Fruit fly (Drosophila melanogaster) whole organism, embryonic: ENCODE measurements around the gene bumpel.

Experiments
- Antp ChIP-seq: fragments of 200-800 bp; sonication (Bioruptor generic); optimal IDR thresholded peaks from 3 replicates; lab custom pipeline; 2016; ENCODE audit warnings: missing biosample characterization, missing genetic modification characterization
- Blimp-1 ChIP-seq: fragments of 200-800 bp; sonication (Bioruptor generic); optimal IDR thresholded peaks from 3 replicates; lab custom pipeline; 2018; ENCODE audit warnings: missing biosample characterization, missing genetic modification characterization, mild to moderate bottlenecking, moderate library complexity, missing genetic modification reagents
- CG1024 ChIP-seq: fragments of 200-800 bp; sonication (Bioruptor generic); IDR thresholded peaks from 2 replicates; pipeline ENCODE4 v1.3.6; 2022; ENCODE audit warnings: missing biosample characterization, missing genetic modification characterization
- CG10321 ChIP-seq: fragments of 200-800 bp; sonication (Bioruptor generic); IDR thresholded peaks from 2 replicates; pipeline ENCODE4 v1.3.6; 2022; ENCODE audit warnings: missing biosample characterization, missing genetic modification characterization
- CG11398 ChIP-seq: fragments of 200-800 bp; sonication (Bioruptor generic); optimal IDR thresholded peaks from 2 replicates; lab custom pipeline; 2016; ENCODE audit warnings: missing biosample characterization, missing genetic modification characterization
- CG13296 ChIP-seq: fragments of 200-800 bp; sonication (Bioruptor generic); optimal IDR thresholded peaks from 3 replicates; lab custom pipeline; 2018; ENCODE audit warnings: missing biosample characterization, mild to moderate bottlenecking, missing genetic modification characterization
- CG14710 ChIP-seq: fragments of 200-800 bp; sonication (Bioruptor generic); optimal IDR thresholded peaks from 3 replicates; lab custom pipeline; 2019; ENCODE audit warnings: missing biosample characterization, mild to moderate bottlenecking, missing genetic modification characterization, moderate library complexity
- CG18011 ChIP-seq: fragments of 200-800 bp; sonication (Bioruptor generic); optimal IDR thresholded peaks from 2 replicates; lab custom pipeline; 2017; ENCODE audit warnings: missing biosample characterization, missing genetic modification characterization, mild to moderate bottlenecking, moderate library complexity, missing genotype
- CG2199 ChIP-seq: fragments of 200-800 bp; sonication (Bioruptor generic); IDR thresholded peaks from 3 replicates; pipeline ENCODE4 v1.3.6; 2022; ENCODE audit warnings: missing biosample characterization, missing genetic modification characterization
- CG2889 ChIP-seq: fragments of 200-800 bp; sonication (Bioruptor generic); IDR thresholded peaks from 3 replicates; pipeline ENCODE4 v1.3.6; 2022; ENCODE audit warnings: missing biosample characterization, missing genetic modification characterization
- CG3163 ChIP-seq: fragments of 200-800 bp; sonication (Bioruptor generic); optimal IDR thresholded peaks from 3 replicates; lab custom pipeline; 2016; ENCODE audit warnings: missing biosample characterization, missing genetic modification characterization
- CG33557 ChIP-seq: fragments of 200-800 bp; sonication (Bioruptor generic); optimal IDR thresholded peaks from 2 replicates; lab custom pipeline; 2019; ENCODE audit warnings: missing biosample characterization, mild to moderate bottlenecking, missing genetic modification characterization, moderate library complexity
- CG3995 ChIP-seq: fragments of 200-800 bp; sonication (Bioruptor generic); optimal IDR thresholded peaks from 3 replicates; lab custom pipeline; 2016; ENCODE audit warnings: missing biosample characterization, missing genetic modification characterization
- CG6175 ChIP-seq: fragments of 200-800 bp; sonication (Bioruptor generic); IDR thresholded peaks from 3 replicates; pipeline ENCODE4 v1.3.6; 2022; ENCODE audit warnings: missing biosample characterization, missing genetic modification characterization
- CG7963 ChIP-seq: fragments of 200-800 bp; sonication (Bioruptor generic); IDR thresholded peaks from 3 replicates; pipeline ENCODE4 v1.3.6; 2022; ENCODE audit warnings: missing biosample characterization, missing genetic modification characterization; ENCODE audit not compliant: partially characterized antibody
- Camta ChIP-seq: fragments of 200-800 bp; sonication (Bioruptor generic); optimal IDR thresholded peaks from 2 replicates; lab custom pipeline; 2016; ENCODE audit warnings: missing biosample characterization, missing genetic modification characterization
- CoRest ChIP-seq: fragments of 200-800 bp; sonication (Bioruptor generic); optimal IDR thresholded peaks from 3 replicates; lab custom pipeline; 2018; ENCODE audit warnings: missing biosample characterization, mild to moderate bottlenecking, missing genetic modification characterization, moderate library complexity
- CrebB ChIP-seq: fragments of 200-800 bp; sonication (Bioruptor generic); optimal IDR thresholded peaks from 3 replicates; lab custom pipeline; 2018; ENCODE audit warnings: missing biosample characterization, mild to moderate bottlenecking, missing genetic modification characterization
- Deaf1 ChIP-seq: fragments of 200-800 bp; optimal IDR thresholded peaks from 3 replicates; lab custom pipeline; 2019; ENCODE audit warnings: missing biosample characterization, mild to moderate bottlenecking, missing genetic modification characterization, moderate library complexity
- Gug ChIP-seq: fragments of 200-800 bp; sonication (Bioruptor generic); IDR thresholded peaks from 4 replicates; pipeline ENCODE4 v1.3.6; 2022; ENCODE audit warnings: missing biosample characterization, missing genetic modification characterization
- HLH4C ChIP-seq: fragments of 200-800 bp; sonication (Bioruptor generic); IDR thresholded peaks from 3 replicates; pipeline ENCODE4 v1.3.6; 2022; ENCODE audit warnings: missing biosample characterization, missing genetic modification characterization; ENCODE audit not compliant: partially characterized antibody
- Hmx ChIP-seq: fragments of 200-800 bp; sonication (Bioruptor generic); optimal IDR thresholded peaks from 2 replicates; lab custom pipeline; 2016; ENCODE audit warnings: missing biosample characterization, missing genetic modification characterization
- Lpt ChIP-seq: fragments of >200 bp; optimal IDR thresholded peaks from 2 replicates; lab custom pipeline; 2018; ENCODE audit warnings: missing biosample characterization, missing genetic modification characterization
- Poxn ChIP-seq: fragments of 200-800 bp; sonication (Bioruptor generic); IDR thresholded peaks from 2 replicates; pipeline ENCODE4 v1.3.6; 2022; ENCODE audit warnings: missing biosample characterization, missing genetic modification characterization
- Stat92E ChIP-seq, 3 experiments: fragments of >200 bp in 2 of 3; fragments of 200-800 bp in 1 of 3; sonication (Bioruptor generic) in 1 of 3; optimal IDR thresholded peaks; 2 replicates each; lab custom pipeline; 2017 to 2019; ENCODE audit warnings: missing biosample characterization in 3 of 3, missing genetic modification characterization in 3 of 3, mild to moderate bottlenecking in 1 of 3, moderate library complexity in 1 of 3
- bbx ChIP-seq: fragments of 200-800 bp; sonication (Bioruptor generic); IDR thresholded peaks from 2 replicates; pipeline ENCODE4 v1.3.6; 2022; ENCODE audit warnings: missing biosample characterization, missing genetic modification characterization; ENCODE audit not compliant: partially characterized antibody
- croc ChIP-seq: fragments of 200-800 bp; sonication (Bioruptor generic); conservative IDR thresholded peaks from 3 replicates; pipeline ENCODE4 v1.3.6; 2022; ENCODE audit warnings: missing biosample characterization, missing genetic modification characterization
- dm ChIP-seq: fragments of 200-800 bp; sonication (Bioruptor generic); optimal IDR thresholded peaks from 3 replicates; lab custom pipeline; 2016; ENCODE audit warnings: missing biosample characterization, missing genetic modification characterization
- dpn ChIP-seq, 2 experiments: fragments of 200-800 bp; sonication (Bioruptor generic); optimal IDR thresholded peaks; 3 replicates each; lab custom pipeline; 2016; ENCODE audit warnings: missing biosample characterization in 2 of 2, missing genetic modification characterization in 2 of 2
- ems ChIP-seq: fragments of 200-800 bp; sonication (Bioruptor generic); optimal IDR thresholded peaks from 3 replicates; lab custom pipeline; 2016; ENCODE audit warnings: missing biosample characterization, missing genetic modification characterization
- exex ChIP-seq: fragments of 200-800 bp; sonication (Bioruptor generic); optimal IDR thresholded peaks from 4 replicates; lab custom pipeline; 2018; ENCODE audit warnings: missing biosample characterization, mild to moderate bottlenecking, missing genetic modification characterization, moderate library complexity
- fd64A ChIP-seq: fragments of 200-800 bp; sonication (Bioruptor generic); optimal IDR thresholded peaks from 3 replicates; lab custom pipeline; 2018; ENCODE audit warnings: missing biosample characterization, mild to moderate bottlenecking, missing genetic modification characterization
- gce ChIP-seq: fragments of 200-800 bp; sonication (Bioruptor generic); IDR thresholded peaks from 3 replicates; pipeline ENCODE4 v1.3.6; 2022; ENCODE audit warnings: missing biosample characterization, missing genetic modification characterization
- h ChIP-seq: fragments of >200 bp; optimal IDR thresholded peaks from 2 replicates; lab custom pipeline; 2017
- jigr1 ChIP-seq: fragments of 200-800 bp; sonication (Bioruptor generic); IDR thresholded peaks from 3 replicates; pipeline ENCODE4 v1.3.6; 2022; ENCODE audit warnings: missing biosample characterization, missing genetic modification characterization
- lab ChIP-seq: fragments of 200-800 bp; sonication (Bioruptor generic); optimal IDR thresholded peaks from 3 replicates; lab custom pipeline; 2017; ENCODE audit warnings: missing biosample characterization, missing genetic modification characterization, mild to moderate bottlenecking, moderate library complexity, missing genetic modification reagents
- lbe ChIP-seq: fragments of 200-800 bp; sonication (Bioruptor generic); optimal IDR thresholded peaks from 2 replicates; lab custom pipeline; 2016; ENCODE audit warnings: missing biosample characterization, mild to moderate bottlenecking, missing genetic modification characterization
- oc ChIP-seq: fragments of 200-800 bp; sonication (Bioruptor generic); optimal IDR thresholded peaks from 2 replicates; lab custom pipeline; 2018; ENCODE audit warnings: missing biosample characterization, mild to moderate bottlenecking, missing genetic modification characterization, moderate library complexity
- seq ChIP-seq: fragments of 200-800 bp; sonication (Bioruptor generic); IDR thresholded peaks from 2 replicates; pipeline ENCODE4 v1.3.6; 2022; ENCODE audit warnings: missing biosample characterization, missing genetic modification characterization
- slou ChIP-seq: fragments of 200-800 bp; sonication (Bioruptor generic); optimal IDR thresholded peaks from 3 replicates; lab custom pipeline; 2016; ENCODE audit warnings: missing biosample characterization, missing genetic modification characterization
- sna ChIP-seq: fragments of 200-800 bp; sonication (Bioruptor generic); IDR thresholded peaks from 2 replicates; pipeline ENCODE4 v1.3.6; 2022; ENCODE audit warnings: missing biosample characterization, missing genetic modification characterization; ENCODE audit not compliant: partially characterized antibody
- tio ChIP-seq: fragments of 200-800 bp; sonication (Bioruptor generic); optimal IDR thresholded peaks from 2 replicates; lab custom pipeline; 2017; ENCODE audit warnings: missing biosample characterization, missing genetic modification characterization, inconsistent platforms
- ttk ChIP-seq: fragments of 200-800 bp; sonication (Bioruptor generic); IDR thresholded peaks from 2 replicates; pipeline ENCODE4 v2.1.2; 2022; ENCODE audit warnings: missing biosample characterization, missing genetic modification characterization
- unc-4 ChIP-seq: fragments of 200-800 bp; sonication (Bioruptor generic); IDR thresholded peaks from 2 replicates; pipeline ENCODE4 v1.3.6; 2022; ENCODE audit warnings: missing biosample characterization, missing genetic modification characterization; ENCODE audit not compliant: partially characterized antibody
- vvl ChIP-seq: fragments of 200-800 bp; sonication (Bioruptor generic); IDR thresholded peaks from 2 replicates; pipeline ENCODE4 v1.3.6; 2022; ENCODE audit warnings: missing biosample characterization, missing genetic modification characterization
- z ChIP-seq: fragments of 200-800 bp; sonication (Bioruptor generic); IDR thresholded peaks from 3 replicates; pipeline ENCODE4 v1.3.6; 2022; ENCODE audit warnings: missing biosample characterization, missing genetic modification characterization
- zfh2 ChIP-seq: fragments of 200-800 bp; sonication (Bioruptor generic); optimal IDR thresholded peaks from 2 replicates; lab custom pipeline; 2016; ENCODE audit warnings: missing biosample characterization, missing genetic modification characterization

bumpel gene

dm6 chr3R:11372053-11373016 is 46.1 kb downstream of the bumpel start (continued):
- TF ChIP-seq Gug (GFP tag; lab: Robert Waterston, UW), result peak; percentile 24; the same call in 1 of the 4 replicates
- TF ChIP-seq CG33557, result peak; percentile 39
- TF ChIP-seq z (GFP tag; lab: Robert Waterston, UW), result peak; percentile 67; the same call in 2 of the 3 replicates
- no peak for TF ChIP-seq CG18011 (GFP tag; lab: Kevin White, UChicago)
- TF ChIP-seq h (lab: Kevin White, UChicago), result no peak
- peak; percentile 28 for TF ChIP-seq fd64A (GFP tag; lab: Kevin White, UChicago)
- peak; percentile 44 for TF ChIP-seq Antp (GFP tag; lab: Kevin White, UChicago)
- 0 out of 3 replicates have a peak, but pooled peaks have one; percentile 44 for TF ChIP-seq CG2889 (GFP tag; lab: Robert Waterston, UW)
- TF ChIP-seq lab (GFP tag; lab: Kevin White, UChicago), result peak; percentile 34
- TF ChIP-seq bbx (GFP tag; lab: Robert Waterston, UW), result peak; percentile 74
- no peak for TF ChIP-seq slou (GFP tag; lab: Kevin White, UChicago)
- peak in 1 of 3 experiments; percentile 64 for TF ChIP-seq Stat92E (GFP tag; optimal IDR thresholded peaks at IDR 0.05; lab: Kevin White, UChicago)
- no peak for TF ChIP-seq lbe (GFP tag; lab: Kevin White, UChicago)
- TF ChIP-seq CG6175 (GFP tag; lab: Robert Waterston, UW), result peak; percentile 69; the same call in 2 of the 3 replicates
- peak; percentile 40; the same call in 1 of the 3 replicates for TF ChIP-seq CG2199 (GFP tag; lab: Robert Waterston, UW)
- TF ChIP-seq HLH4C (GFP tag; lab: Robert Waterston, UW), result 0 out of 3 replicates have a peak, but pooled peaks have one; percentile 31
- peak; percentile 6 for TF ChIP-seq CoRest (tag; lab: Kevin White, UChicago)
- peak; percentile 52; the same call in 1 of the 2 replicates for TF ChIP-seq vvl (GFP tag; lab: Robert Waterston, UW)
- 0 out of 3 replicates have a peak, but pooled peaks have one; percentile 18 for TF ChIP-seq gce
- TF ChIP-seq jigr1, result no peak
- no peak for TF ChIP-seq exex (tag; lab: Kevin White, UChicago)
- TF ChIP-seq ttk (GFP tag; lab: Robert Waterston, UW), result no peak
- TF ChIP-seq unc-4 (GFP tag; lab: Robert Waterston, UW), result 0 out of 2 replicates have a peak, but pooled peaks have one; percentile 19
- no peak for TF ChIP-seq CG14710 (tag; lab: Kevin White, UChicago)
- TF ChIP-seq dm (GFP tag; lab: Kevin White, UChicago), result peak; percentile 35
- TF ChIP-seq CG3163 (GFP tag; lab: Kevin White, UChicago), result peak; percentile 65
- TF ChIP-seq Poxn (GFP tag; lab: Robert Waterston, UW), result no peak
- peak; percentile 41; the same call in 1 of the 2 replicates for TF ChIP-seq CG1024 (GFP tag; lab: Robert Waterston, UW)
- 0 out of 3 replicates have a peak, but pooled peaks have one; percentile 44 for TF ChIP-seq CG7963 (GFP tag; lab: Robert Waterston, UW)
- peak; percentile 33 for TF ChIP-seq CG11398 (GFP tag; lab: Kevin White, UChicago)
- no peak for TF ChIP-seq zfh2 (GFP tag; lab: Kevin White, UChicago)
- peak in 1 of 2 experiments; percentile 27 for TF ChIP-seq dpn (GFP tag; optimal IDR thresholded peaks at IDR 0.05; lab: Kevin White, UChicago)
- TF ChIP-seq Camta (GFP tag; lab: Kevin White, UChicago), result peak; percentile 14
- peak; percentile 34; the same call in 1 of the 2 replicates for TF ChIP-seq sna (GFP tag; lab: Robert Waterston, UW)
- TF ChIP-seq Lpt (GFP tag; lab: Kevin White, UChicago), result peak; percentile 57
- TF ChIP-seq Blimp-1 (GFP tag; lab: Kevin White, UChicago), result no peak
- TF ChIP-seq Hmx (GFP tag; lab: Kevin White, UChicago), result no peak
- peak; percentile 23 for TF ChIP-seq oc (tag; lab: Kevin White, UChicago)
- TF ChIP-seq CrebB (tag; lab: Kevin White, UChicago), result peak; percentile 29
- no peak for TF ChIP-seq CG10321
- peak; percentile 98 for TF ChIP-seq Deaf1 (tag; lab: Kevin White, UChicago)
- TF ChIP-seq seq (GFP tag; lab: Robert Waterston, UW), result peak; percentile 37; the same call in 1 of the 2 replicates
- TF ChIP-seq croc (GFP tag; lab: Robert Waterston, UW), result no peak
- no peak for TF ChIP-seq tio (GFP tag; lab: Kevin White, UChicago)
- peak; percentile 16 for TF ChIP-seq ems
- TF ChIP-seq CG13296, result no peak
- peak; percentile 29 for TF ChIP-seq CG3995 (GFP tag; lab: Kevin White, UChicago)
